Worm (Caenorhabditis elegans): ENCODE results near the gene Y37E11B.7.

- TF ChIP-seq mdl-1 (tag; optimal IDR thresholded peaks at IDR 0.05) (no peak), egl-13 (tag; optimal IDR thresholded peaks at IDR 0.05) (no peak), nhr-237 (tag; optimal IDR thresholded peaks at IDR 0.05) (no peak), unc-62 (GFP tag; optimal IDR thresholded peaks at IDR 0.05) (no peak), tbx-2 (tag; optimal IDR thresholded peaks at IDR 0.05) (no peak), nhr-90 (tag; optimal IDR thresholded peaks at IDR 0.05; ENCODE audit: poor library complexity) (no peak)
These were observed 6.4 kb upstream of the Y37E11B.7 start, which contains the start of the genes Y37E11B.10 and kgb-2 for ce11 chrIV:3606285-3606834.

Data from whole organism, L1 larva.